Fruit fly (Drosophila melanogaster) whole organism, embryonic: Measurements from ENCODE around the gene caz.

Source experiments
- Abd-B ChIP-seq: fragments of 200-800 bp; sonication (Bioruptor generic); optimal IDR thresholded peaks from 2 replicates; lab custom pipeline; 2018; ENCODE audit warnings: missing biosample characterization, mild to moderate bottlenecking, missing genetic modification characterization, moderate library complexity
- CG10147 ChIP-seq: fragments of 200-800 bp; sonication (Bioruptor generic); optimal IDR thresholded peaks from 2 replicates; lab custom pipeline; 2019; ENCODE audit warnings: missing biosample characterization, mild to moderate bottlenecking, missing genetic modification characterization, moderate library complexity
- CG10959 ChIP-seq: fragments of 200-800 bp; sonication (Bioruptor generic); IDR thresholded peaks from 2 replicates; pipeline ENCODE4 v1.3.6; 2022; ENCODE audit warnings: missing biosample characterization, missing genetic modification characterization
- CG11695 ChIP-seq: fragments of 200-800 bp; sonication (Bioruptor generic); IDR thresholded peaks from 3 replicates; pipeline ENCODE4 v1.3.6; 2022; ENCODE audit warnings: missing biosample characterization, missing genetic modification characterization
- CG13287 ChIP-seq: fragments of 200-800 bp; sonication (Bioruptor generic); IDR thresholded peaks from 2 replicates; pipeline ENCODE4 v1.3.6; 2022; ENCODE audit warnings: missing biosample characterization, missing genetic modification characterization; ENCODE audit not compliant: partially characterized antibody
- CG14860 ChIP-seq: fragments of 200-800 bp; sonication (Bioruptor generic); IDR thresholded peaks from 3 replicates; pipeline ENCODE4 v1.3.6; 2022; ENCODE audit warnings: missing biosample characterization, missing genetic modification characterization; ENCODE audit not compliant: partially characterized antibody
- CG15514 ChIP-seq: fragments of 200-800 bp; sonication (Bioruptor generic); optimal IDR thresholded peaks from 3 replicates; lab custom pipeline; 2017; ENCODE audit warnings: missing biosample characterization, missing genetic modification characterization, mild to moderate bottlenecking, moderate library complexity, missing genetic modification reagents
- CG15696 ChIP-seq: fragments of 200-800 bp; sonication (Bioruptor generic); optimal IDR thresholded peaks from 2 replicates; lab custom pipeline; 2019; ENCODE audit warnings: missing biosample characterization, mild to moderate bottlenecking, missing genetic modification characterization, moderate library complexity
- CG18262 ChIP-seq: fragments of 200-800 bp; optimal IDR thresholded peaks from 3 replicates; lab custom pipeline; 2019; ENCODE audit warnings: missing biosample characterization, mild to moderate bottlenecking, missing genetic modification characterization, moderate library complexity
- CG2678 ChIP-seq: fragments of 200-800 bp; sonication (Bioruptor generic); optimal IDR thresholded peaks from 3 replicates; lab custom pipeline; 2019; ENCODE audit warnings: missing biosample characterization, mild to moderate bottlenecking, missing genetic modification characterization, moderate library complexity
- CG31365 ChIP-seq: fragments of 200-800 bp; sonication (Bioruptor generic); optimal IDR thresholded peaks from 2 replicates; lab custom pipeline; 2018; ENCODE audit warnings: missing biosample characterization, mild to moderate bottlenecking, missing genetic modification characterization
- CG31441 ChIP-seq: fragments of 200-800 bp; sonication (Bioruptor generic); IDR thresholded peaks from 2 replicates; pipeline ENCODE4 v1.3.6; 2022; ENCODE audit warnings: missing biosample characterization, missing genetic modification characterization
- CG3281 ChIP-seq: fragments of 200-800 bp; sonication (Bioruptor generic); optimal IDR thresholded peaks from 3 replicates; lab custom pipeline; 2017; ENCODE audit warnings: missing biosample characterization, mild to moderate bottlenecking, missing genetic modification characterization
- CG3995 ChIP-seq: fragments of 200-800 bp; sonication (Bioruptor generic); optimal IDR thresholded peaks from 3 replicates; lab custom pipeline; 2016; ENCODE audit warnings: missing biosample characterization, missing genetic modification characterization
- CG7556 ChIP-seq: fragments of 200-800 bp; sonication (Bioruptor generic); optimal IDR thresholded peaks from 2 replicates; lab custom pipeline; 2017; ENCODE audit warnings: missing biosample characterization, mild to moderate bottlenecking, missing genetic modification characterization
- CG9437 ChIP-seq: fragments of 200-800 bp; sonication (Bioruptor generic); optimal IDR thresholded peaks from 2 replicates; lab custom pipeline; 2018; ENCODE audit warnings: missing biosample characterization, mild to moderate bottlenecking, missing genetic modification characterization
- Camta ChIP-seq: fragments of 200-800 bp; sonication (Bioruptor generic); optimal IDR thresholded peaks from 2 replicates; lab custom pipeline; 2016; ENCODE audit warnings: missing biosample characterization, missing genetic modification characterization
- CoRest ChIP-seq: fragments of 200-800 bp; sonication (Bioruptor generic); optimal IDR thresholded peaks from 3 replicates; lab custom pipeline; 2018; ENCODE audit warnings: missing biosample characterization, mild to moderate bottlenecking, missing genetic modification characterization, moderate library complexity
- Dp ChIP-seq: fragments of 200-800 bp; sonication (Bioruptor generic); optimal IDR thresholded peaks from 2 replicates; lab custom pipeline; 2018; ENCODE audit warnings: missing biosample characterization, mild to moderate bottlenecking, missing genetic modification characterization, moderate library complexity
- Eip74EF ChIP-seq, 2 experiments: fragments of 200-800 bp in 1 of 2; fragments of >200 bp in 1 of 2; sonication (Bioruptor generic) in 1 of 2; optimal IDR thresholded peaks; 2 replicates each; lab custom pipeline; 2017 to 2019; ENCODE audit warnings: missing biosample characterization in 2 of 2, missing genetic modification characterization in 2 of 2, mild to moderate bottlenecking in 1 of 2, moderate library complexity in 1 of 2
- Gsc ChIP-seq: fragments of 200-800 bp; sonication (Bioruptor generic); IDR thresholded peaks from 2 replicates; pipeline ENCODE4 v1.3.6; 2022; ENCODE audit warnings: missing biosample characterization, missing genetic modification characterization
- HHEX ChIP-seq: fragments of 200-800 bp; sonication (Bioruptor generic); optimal IDR thresholded peaks from 3 replicates; lab custom pipeline; 2017; ENCODE audit warnings: missing biosample characterization, mild to moderate bottlenecking, missing genetic modification characterization, missing genetic modification reagents
- HLH3B ChIP-seq: fragments of 200-800 bp; sonication (Bioruptor generic); IDR thresholded peaks from 2 replicates; pipeline ENCODE4 v1.3.6; 2022; ENCODE audit warnings: missing biosample characterization, missing genetic modification characterization
- HLH4C ChIP-seq: fragments of 200-800 bp; sonication (Bioruptor generic); IDR thresholded peaks from 3 replicates; pipeline ENCODE4 v1.3.6; 2022; ENCODE audit warnings: missing biosample characterization, missing genetic modification characterization; ENCODE audit not compliant: partially characterized antibody
- Hmr ChIP-seq: fragments of 200-800 bp; sonication (Bioruptor generic); optimal IDR thresholded peaks from 3 replicates; lab custom pipeline; 2017; ENCODE audit warnings: mild to moderate bottlenecking, missing biosample characterization, missing genetic modification reagents, missing genetic modification characterization
- MBD-R2 ChIP-seq: fragments of 200-800 bp; sonication (Bioruptor generic); IDR thresholded peaks from 2 replicates; pipeline ENCODE4 v1.3.6; 2022; ENCODE audit warnings: missing biosample characterization, missing genetic modification characterization
- Max ChIP-seq: fragments of 200-800 bp; sonication (Bioruptor generic); optimal IDR thresholded peaks from 2 replicates; lab custom pipeline; 2016; ENCODE audit warnings: missing biosample characterization, mild to moderate bottlenecking, missing genetic modification characterization
- Scr ChIP-seq: fragments of 200-800 bp; sonication (Bioruptor generic); IDR thresholded peaks from 2 replicates; pipeline ENCODE4 v1.3.6; 2022; ENCODE audit warnings: missing biosample characterization, missing genetic modification characterization; ENCODE audit not compliant: partially characterized antibody
- Six4 ChIP-seq: fragments of 200-800 bp; sonication (Bioruptor generic); optimal IDR thresholded peaks from 2 replicates; lab custom pipeline; 2016; ENCODE audit warnings: missing biosample characterization, missing genetic modification characterization
- Spps ChIP-seq: fragments of 200-800 bp; sonication (Bioruptor generic); optimal IDR thresholded peaks from 2 replicates; lab custom pipeline; 2018; ENCODE audit warnings: missing biosample characterization, mild to moderate bottlenecking, missing genetic modification characterization
- Sry-δ ChIP-seq: fragments of 200-800 bp; sonication (Bioruptor generic); optimal IDR thresholded peaks from 2 replicates; lab custom pipeline; 2016; ENCODE audit warnings: missing biosample characterization, missing genetic modification characterization
- bbx ChIP-seq: fragments of 200-800 bp; sonication (Bioruptor generic); IDR thresholded peaks from 2 replicates; pipeline ENCODE4 v1.3.6; 2022; ENCODE audit warnings: missing biosample characterization, missing genetic modification characterization; ENCODE audit not compliant: partially characterized antibody
- bowl ChIP-seq: fragments of 200-800 bp; sonication (Bioruptor generic); IDR thresholded peaks from 2 replicates; pipeline ENCODE4 v1.3.6; 2022; ENCODE audit warnings: missing biosample characterization, missing genetic modification characterization
- ewg ChIP-seq: fragments of 200-800 bp; sonication (Bioruptor generic); optimal IDR thresholded peaks from 3 replicates; lab custom pipeline; 2017; ENCODE audit warnings: mild to moderate bottlenecking, missing biosample characterization, missing genetic modification reagents, missing genetic modification characterization
- fd96Cb ChIP-seq: fragments of 200-800 bp; sonication (Bioruptor generic); optimal IDR thresholded peaks from 2 replicates; lab custom pipeline; 2018; ENCODE audit warnings: missing biosample characterization, mild to moderate bottlenecking, missing genetic modification characterization, moderate library complexity
- fu2 ChIP-seq: fragments of 200-800 bp; sonication (Bioruptor generic); optimal IDR thresholded peaks from 2 replicates; lab custom pipeline; 2016; ENCODE audit warnings: missing biosample characterization, missing genetic modification characterization
- gce ChIP-seq: fragments of 200-800 bp; sonication (Bioruptor generic); IDR thresholded peaks from 3 replicates; pipeline ENCODE4 v1.3.6; 2022; ENCODE audit warnings: missing biosample characterization, missing genetic modification characterization
- h ChIP-seq: fragments of >200 bp; optimal IDR thresholded peaks from 2 replicates; lab custom pipeline; 2017
- ind ChIP-seq: fragments of 200-800 bp; sonication (Bioruptor generic); optimal IDR thresholded peaks from 3 replicates; lab custom pipeline; 2016; ENCODE audit warnings: missing biosample characterization, missing genetic modification characterization
- inv ChIP-seq: fragments of 200-800 bp; sonication (Bioruptor generic); IDR thresholded peaks from 2 replicates; pipeline ENCODE4 v1.3.6; 2022; ENCODE audit warnings: missing biosample characterization, missing genetic modification characterization; ENCODE audit not compliant: partially characterized antibody
- lab ChIP-seq: fragments of 200-800 bp; sonication (Bioruptor generic); optimal IDR thresholded peaks from 3 replicates; lab custom pipeline; 2017; ENCODE audit warnings: missing biosample characterization, missing genetic modification characterization, mild to moderate bottlenecking, moderate library complexity, missing genetic modification reagents
- lola ChIP-seq, 3 experiments: fragments of >200 bp in 2 of 3; fragments of 200-800 bp in 1 of 3; sonication (Bioruptor generic) in 1 of 3; optimal IDR thresholded peaks; 2 replicates each; lab custom pipeline; 2017 to 2019; ENCODE audit warnings: missing biosample characterization in 3 of 3, missing genetic modification characterization in 3 of 3, mild to moderate bottlenecking in 1 of 3, moderate library complexity in 1 of 3
- odd ChIP-seq: fragments of 200-800 bp; sonication (Bioruptor generic); optimal IDR thresholded peaks from 2 replicates; lab custom pipeline; 2017; ENCODE audit warnings: missing biosample characterization, mild to moderate bottlenecking, missing genetic modification characterization
- onecut ChIP-seq: fragments of 200-800 bp; sonication (Bioruptor generic); IDR thresholded peaks from 2 replicates; pipeline ENCODE4 v1.3.6; 2022; ENCODE audit warnings: missing biosample characterization, missing genetic modification characterization
- phol ChIP-seq: fragments of 200-800 bp; sonication (Bioruptor generic); optimal IDR thresholded peaks from 3 replicates; lab custom pipeline; 2018; ENCODE audit warnings: missing biosample characterization, mild to moderate bottlenecking, missing genetic modification characterization, moderate library complexity
- ranshi ChIP-seq: fragments of 200-800 bp; sonication (Bioruptor generic); IDR thresholded peaks from 2 replicates; pipeline ENCODE4 v1.3.6; 2022; ENCODE audit warnings: missing biosample characterization, missing genetic modification characterization
- repo ChIP-seq: fragments of 200-800 bp; sonication (Bioruptor generic); optimal IDR thresholded peaks from 2 replicates; lab custom pipeline; 2016; ENCODE audit warnings: missing biosample characterization, missing genetic modification characterization
- slou ChIP-seq: fragments of 200-800 bp; sonication (Bioruptor generic); optimal IDR thresholded peaks from 3 replicates; lab custom pipeline; 2016; ENCODE audit warnings: missing biosample characterization, missing genetic modification characterization
- tin ChIP-seq: fragments of 200-800 bp; sonication (Bioruptor generic); optimal IDR thresholded peaks from 3 replicates; lab custom pipeline; 2016; ENCODE audit warnings: missing biosample characterization, missing genetic modification characterization

The caz gene

DNA sequence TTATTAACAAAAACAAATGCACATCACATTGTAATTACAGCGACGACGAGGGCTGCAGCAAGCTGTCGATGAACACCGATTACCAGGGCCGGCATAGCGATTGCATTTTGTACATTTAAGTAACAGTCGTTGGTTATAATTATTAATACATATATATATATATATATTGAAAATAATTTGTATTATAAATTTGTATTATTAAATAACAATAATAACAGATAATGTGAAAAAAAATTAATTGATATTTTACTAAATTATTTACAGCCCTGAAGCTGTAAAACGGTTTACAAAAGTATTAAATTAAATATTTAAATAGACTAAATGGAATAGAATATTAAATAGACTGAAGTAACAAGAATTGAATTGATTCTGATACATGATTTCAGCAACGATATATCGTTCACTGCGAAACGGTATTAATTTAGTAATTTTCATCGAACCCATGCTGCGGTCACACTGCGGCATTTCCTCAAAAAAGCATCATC, 12.7 kb upstream of the caz start, which contains the start of the genes kat80 and Prosalpha4 (continued):
- TF ChIP-seq fd96Cb (tag; lab: Kevin White, UChicago) (peak; percentile 20), CG14860 (GFP tag; lab: Robert Waterston, UW) (0 out of 3 replicates have a peak, but pooled peaks have one; percentile 40), gce (GFP tag; lab: Robert Waterston, UW) (no peak), lola (GFP tag; optimal IDR thresholded peaks at IDR 0.05; lab: Kevin White, UChicago) (peak in 1 of 3 experiments; percentile 33), CG31441 (peak; percentile 64), repo (GFP tag; lab: Kevin White, UChicago) (no peak), onecut (0 out of 2 replicates have a peak, but pooled peaks have one; percentile 32), Dp (GFP tag; lab: Kevin White, UChicago) (peak; percentile 22), Scr (GFP tag; lab: Robert Waterston, UW) (peak; percentile 71), CG10959 (GFP tag; lab: Robert Waterston, UW) (no peak), odd (no peak), CG13287 (peak; percentile 79), phol (tag; lab: Kevin White, UChicago) (peak; percentile 37), CG3995 (GFP tag; lab: Kevin White, UChicago) (peak; percentile 96), slou (no peak), CG7556 (GFP tag; lab: Kevin White, UChicago) (no peak), CG31365 (tag; lab: Kevin White, UChicago) (no peak), CG11695 (GFP tag; lab: Robert Waterston, UW) (0 out of 3 replicates have a peak, but pooled peaks have one; percentile 7), Gsc (GFP tag; lab: Robert Waterston, UW) (no peak), CG2678 (tag; lab: Kevin White, UChicago) (peak; percentile 55), Spps (tag; lab: Kevin White, UChicago) (no peak), Sry-δ (GFP tag; lab: Kevin White, UChicago) (peak; percentile 25), HLH3B (GFP tag; lab: Robert Waterston, UW) (no peak), CG18262 (peak; percentile 48), CG9437 (GFP tag; lab: Kevin White, UChicago) (peak; percentile 19), CG15696 (tag; lab: Kevin White, UChicago) (peak; percentile 47), Eip74EF (GFP tag; optimal IDR thresholded peaks at IDR 0.05; lab: Kevin White, UChicago) (no peak), CG15514 (GFP tag; lab: Kevin White, UChicago) (peak; percentile 58), ewg (no peak), lab (GFP tag; lab: Kevin White, UChicago) (peak; percentile 51), tin (GFP tag; lab: Kevin White, UChicago) (peak; percentile 22), CoRest (tag; lab: Kevin White, UChicago) (peak; percentile 55), Camta (GFP tag; lab: Kevin White, UChicago) (no peak), CG3281 (GFP tag; lab: Kevin White, UChicago) (peak; percentile 62), ranshi (GFP tag; lab: Robert Waterston, UW) (peak; percentile 27; the same call in 1 of the 2 replicates), bowl (GFP tag; lab: Robert Waterston, UW) (no peak), inv (GFP tag; lab: Robert Waterston, UW) (peak; percentile 44; the same call in 1 of the 2 replicates), fu2 (GFP tag; lab: Kevin White, UChicago) (no peak), Hmr (peak; percentile 15), HLH4C (GFP tag; lab: Robert Waterston, UW) (peak; percentile 33; the same call in 1 of the 3 replicates), Six4 (no peak), Max (no peak), CG10147 (GFP tag; lab: Kevin White, UChicago) (peak; percentile 35), HHEX (GFP tag; lab: Kevin White, UChicago) (peak; percentile 42), h (lab: Kevin White, UChicago) (no peak), ind (GFP tag; lab: Kevin White, UChicago) (peak; percentile 41), bbx (GFP tag; lab: Robert Waterston, UW) (peak; percentile 58; the same call in 1 of the 2 replicates), MBD-R2 (GFP tag; lab: Robert Waterston, UW) (peak; percentile 46; the same call in 1 of the 2 replicates), Abd-B (GFP tag; lab: Kevin White, UChicago) (peak; percentile 5)
